Worm (Caenorhabditis elegans) whole organism, L4 larva: ENCODE measurements around the gene F58B3.4.

ENCODE experiments used
- D1046.2 ChIP-seq: fragments of 200-800 bp; sonication (Bioruptor generic); IDR thresholded peaks from 2 replicates; pipeline ENCODE4 v1.3.6; 2022; ENCODE audit warnings: missing genetic modification characterization, missing compliant biosample characterization
- F10B5.3 ChIP-seq: sonication (generic microtip); optimal IDR thresholded peaks from 2 replicates; lab custom pipeline; 2016; ENCODE audit warnings: mild to moderate bottlenecking, missing genetic modification characterization, missing compliant biosample characterization
- T20F7.1 ChIP-seq: fragments of 200-800 bp; sonication (Bioruptor generic); optimal IDR thresholded peaks from 2 replicates; lab custom pipeline; 2018; ENCODE audit warnings: mild to moderate bottlenecking, missing genetic modification characterization, missing compliant biosample characterization
- T26A8.4 ChIP-seq: fragments of 200-800 bp; sonication (Bioruptor generic); IDR thresholded peaks from 2 replicates; pipeline ENCODE4 v1.3.6; 2022; ENCODE audit warnings: missing genetic modification characterization, missing compliant biosample characterization
- Y105C5A.15 ChIP-seq: fragments of 200-800 bp; sonication (Bioruptor generic); IDR thresholded peaks from 2 replicates; pipeline ENCODE4 v1.3.6; 2022; ENCODE audit warnings: missing genetic modification characterization, missing compliant biosample characterization
- Y75B8A.6 ChIP-seq: fragments of 200-800 bp; sonication (Bioruptor generic); IDR thresholded peaks from 2 replicates; pipeline ENCODE4 v1.3.6; 2022; ENCODE audit warnings: missing genetic modification reagents, missing genetic modification characterization, missing compliant biosample characterization
- ZK337.2 ChIP-seq: fragments of 200-800 bp; sonication (Bioruptor generic); IDR thresholded peaks from 2 replicates; pipeline ENCODE4 v1.3.6; 2022; ENCODE audit warnings: missing genetic modification reagents, missing genetic modification characterization, missing compliant biosample characterization
- ZK546.5 ChIP-seq, 2 experiments: sonication (generic microtip); optimal IDR thresholded peaks; 2 replicates each; lab custom pipeline; 2017; ENCODE audit warnings: missing biosample characterization in 2 of 2, missing genetic modification characterization in 2 of 2
- aha-1 ChIP-seq: fragments of 150-350 bp; peaks from one replicate; lab custom pipeline; 2014; ENCODE audit warnings: missing biosample characterization, missing genetic modification characterization
- ceh-20 ChIP-seq: fragments of 200-800 bp; sonication (Bioruptor generic); IDR thresholded peaks from 2 replicates; pipeline ENCODE4 v1.3.6; 2022; ENCODE audit warnings: missing genetic modification reagents, missing genetic modification characterization, missing compliant biosample characterization
- ceh-44 ChIP-seq: fragments of 200-800 bp; sonication (Bioruptor generic); IDR thresholded peaks from 2 replicates; pipeline ENCODE4 v1.3.6; 2022; ENCODE audit warnings: missing genetic modification reagents, missing genetic modification characterization, missing compliant biosample characterization
- daf-16 ChIP-seq, 3 experiments: sonication (generic microtip); optimal IDR thresholded peaks; 2 replicates each; lab custom pipeline; 2016 to 2017; ENCODE audit warnings: missing genetic modification characterization in 3 of 3, missing genetic modification reagents in 3 of 3, mild to moderate bottlenecking in 2 of 3, missing compliant biosample characterization in 2 of 3, missing biosample characterization in 1 of 3, moderate library complexity in 1 of 3
- dmd-8 ChIP-seq: fragments of 200-800 bp; sonication (Bioruptor generic); IDR thresholded peaks from 2 replicates; pipeline ENCODE4 v1.3.6; 2022; ENCODE audit warnings: missing genetic modification characterization, missing compliant biosample characterization
- dmd-9 ChIP-seq: fragments of 200-800 bp; sonication (Bioruptor generic); IDR thresholded peaks from 2 replicates; pipeline ENCODE4 v1.3.6; 2022; ENCODE audit warnings: missing genetic modification reagents, missing genetic modification characterization, missing compliant biosample characterization
- dve-1 ChIP-seq: sonication (generic microtip); optimal IDR thresholded peaks from 2 replicates; lab custom pipeline; 2017; ENCODE audit warnings: antibody characterized with exemption, mild to moderate bottlenecking, missing genetic modification characterization, missing compliant biosample characterization; ENCODE audit not compliant: insufficient read depth
- egl-27 ChIP-seq: sonication (generic microtip); optimal IDR thresholded peaks from 3 replicates; lab custom pipeline; 2017; ENCODE audit warnings: missing biosample characterization, missing genetic modification reagents, missing genetic modification characterization
- gei-8 ChIP-seq: fragments of 200-800 bp; sonication (Bioruptor generic); optimal IDR thresholded peaks from 2 replicates; lab custom pipeline; 2018; ENCODE audit warnings: mild to moderate bottlenecking, missing genetic modification characterization, missing compliant biosample characterization
- hif-1 ChIP-seq, 2 experiments: sonication (generic microtip); optimal IDR thresholded peaks; 2 replicates each; lab custom pipeline; 2016 to 2017; ENCODE audit warnings: missing compliant biosample characterization in 2 of 2, missing genetic modification characterization in 2 of 2, missing genetic modification reagents in 2 of 2, missing genotype in 2 of 2, mild to moderate bottlenecking in 1 of 2
- hlh-11 ChIP-seq: fragments of 200-800 bp; sonication (Bioruptor generic); optimal IDR thresholded peaks from 2 replicates; lab custom pipeline; 2018; ENCODE audit warnings: mild to moderate bottlenecking, missing genetic modification characterization, missing compliant biosample characterization
- hlh-30 ChIP-seq: sonication (generic microtip); optimal IDR thresholded peaks from 2 replicates; lab custom pipeline; 2017; ENCODE audit warnings: antibody characterized with exemption, mild to moderate bottlenecking, missing genetic modification characterization, missing compliant biosample characterization; ENCODE audit not compliant: insufficient read depth
- jun-1 ChIP-seq: fragments of 150-350 bp; optimal IDR thresholded peaks from 2 replicates; lab custom pipeline; 2014; ENCODE audit warnings: missing biosample characterization, missing genetic modification reagents, missing genetic modification characterization
- lim-7 ChIP-seq: fragments of 200-800 bp; sonication (Bioruptor generic); IDR thresholded peaks from 2 replicates; pipeline ENCODE4 v1.3.6; 2022; ENCODE audit warnings: missing genetic modification characterization, missing compliant biosample characterization
- lin-1 ChIP-seq: fragments of 200-800 bp; sonication (Bioruptor generic); IDR thresholded peaks from 2 replicates; pipeline ENCODE4 v1.3.6; 2022; ENCODE audit warnings: missing genetic modification reagents, missing genetic modification characterization, missing compliant biosample characterization
- lin-38 ChIP-seq: fragments of 200-800 bp; sonication (Bioruptor generic); IDR thresholded peaks from 2 replicates; pipeline ENCODE4 v1.3.6; 2022; ENCODE audit warnings: missing genetic modification reagents, missing genetic modification characterization, missing compliant biosample characterization
- madf-9 ChIP-seq: fragments of 200-800 bp; sonication (Bioruptor generic); conservative IDR thresholded peaks from 2 replicates; pipeline ENCODE4 v1.3.6; 2022; ENCODE audit warnings: missing genetic modification reagents, missing genetic modification characterization, missing compliant biosample characterization
- mdt-29 ChIP-seq: fragments of 200-800 bp; sonication (Bioruptor generic); IDR thresholded peaks from 2 replicates; pipeline ENCODE4 v1.3.6; 2022; ENCODE audit warnings: missing genetic modification reagents, missing genetic modification characterization, missing compliant biosample characterization
- mep-1 ChIP-seq: fragments of 150-350 bp; sonication (generic microtip); optimal IDR thresholded peaks from 3 replicates; lab custom pipeline; 2014; ENCODE audit warnings: missing biosample characterization, missing genetic modification characterization
- mes-2 ChIP-seq: sonication (generic microtip); optimal IDR thresholded peaks from 2 replicates; lab custom pipeline; 2016; ENCODE audit warnings: missing genotype, mild to moderate bottlenecking, missing genetic modification characterization, missing compliant biosample characterization; ENCODE audit not compliant: poor library complexity, severe bottlenecking
- nhr-237 ChIP-seq: sonication (generic microtip); optimal IDR thresholded peaks from 2 replicates; lab custom pipeline; 2017; ENCODE audit warnings: missing biosample characterization, missing genetic modification characterization
- php-3 ChIP-seq: fragments of 200-800 bp; sonication (Bioruptor generic); IDR thresholded peaks from 2 replicates; pipeline ENCODE4 v1.3.6; 2022; ENCODE audit warnings: missing genetic modification reagents, missing genetic modification characterization, missing compliant biosample characterization
- saeg-2 ChIP-seq: fragments of 200-800 bp; sonication (Bioruptor generic); IDR thresholded peaks from 2 replicates; pipeline ENCODE4 v1.3.6; 2022; ENCODE audit warnings: missing genetic modification reagents, missing genetic modification characterization, missing compliant biosample characterization
- snpc-1.2 ChIP-seq: fragments of 200-800 bp; sonication (Bioruptor generic); IDR thresholded peaks from 2 replicates; pipeline ENCODE4 v1.3.6; 2022; ENCODE audit warnings: missing genetic modification reagents, missing genetic modification characterization, missing compliant biosample characterization
- unc-39 ChIP-seq: sonication (generic microtip); optimal IDR thresholded peaks from 2 replicates; lab custom pipeline; 2017; ENCODE audit warnings: missing biosample characterization, missing genetic modification characterization
- unc-62 ChIP-seq, 3 experiments: fragments of 150-350 bp in 1 of 3; sonication (generic microtip); optimal IDR thresholded peaks in 2 of 3; peaks in 1 of 3; 1 replicate in 1 of 3; 2 replicates in 2 of 3; lab custom pipeline; 2014 to 2017; ENCODE audit warnings: missing biosample characterization in 3 of 3, missing genetic modification characterization in 3 of 3, missing genetic modification reagents in 3 of 3, missing genotype in 1 of 3
- vab-7 ChIP-seq: fragments of 200-800 bp; sonication (Bioruptor generic); IDR thresholded peaks from 2 replicates; pipeline ENCODE4 v1.3.6; 2022; ENCODE audit warnings: missing genetic modification reagents, missing genetic modification characterization, missing compliant biosample characterization
- zag-1 ChIP-seq: fragments of 150-350 bp; optimal IDR thresholded peaks from 2 replicates; lab custom pipeline; 2014; ENCODE audit warnings: missing biosample characterization, missing genetic modification characterization

F58B3.4 gene

DNA sequence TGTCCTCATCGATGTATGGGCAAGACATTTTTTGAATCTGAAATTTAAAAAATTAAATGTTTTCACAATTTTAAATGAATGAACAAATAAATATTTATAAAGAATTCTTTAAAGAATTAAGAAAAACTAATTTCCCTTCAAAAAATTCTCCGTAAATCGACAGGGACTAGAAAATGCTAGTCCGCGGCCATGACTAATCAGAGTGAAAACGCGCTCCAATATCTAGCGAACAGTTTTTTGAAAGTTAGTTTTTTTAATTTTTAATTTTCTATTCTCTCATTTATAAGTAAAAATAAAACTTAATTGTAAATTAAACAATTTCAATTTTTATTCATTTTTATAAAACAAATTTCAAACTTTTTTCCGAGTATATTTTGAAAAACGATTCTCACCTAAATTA, 38.8 kb downstream of the F58B3.4 start (continued):
- TF ChIP-seq Y105C5A.15 (GFP tag; lab: Robert Waterston, UW) = no peak
- no peak for TF ChIP-seq unc-39
- peak; percentile 38 for TF ChIP-seq dve-1 (tag; lab: Kevin White, UChicago)
- no peak for TF ChIP-seq T20F7.1 (GFP tag; lab: Kevin White, UChicago)
- TF ChIP-seq ZK546.5 (tag; optimal IDR thresholded peaks at IDR 0.05; lab: Kevin White, UChicago) = no peak
- no peak for TF ChIP-seq T26A8.4 (GFP tag; lab: Robert Waterston, UW)
- 0 out of 2 replicates have a peak, but pooled peaks have one; percentile 41 for TF ChIP-seq snpc-1.2 (GFP tag; lab: Robert Waterston, UW)
- no peak for TF ChIP-seq mdt-29 (GFP tag; lab: Robert Waterston, UW)
- no peak for TF ChIP-seq dmd-9 (GFP tag; lab: Robert Waterston, UW)
- no peak for TF ChIP-seq daf-16 (GFP tag; optimal IDR thresholded peaks at IDR 0.05; lab: Kevin White, UChicago)
- TF ChIP-seq daf-16 (tag; optimal IDR thresholded peaks at IDR 0.05; lab: Kevin White, UChicago) = peak; percentile 19
- 0 out of 2 replicates have a peak, but pooled peaks have one; percentile 25 for TF ChIP-seq lin-1 (GFP tag; lab: Robert Waterston, UW)
- no peak for TF ChIP-seq nhr-237 (tag; lab: Kevin White, UChicago)
- no peak for TF ChIP-seq aha-1 (tag; lab: Kevin White, UChicago)
- no peak for TF ChIP-seq egl-27 (tag; lab: Kevin White, UChicago)
- TF ChIP-seq gei-8 = no peak
- peak; percentile 49 for TF ChIP-seq lin-38 (GFP tag; lab: Robert Waterston, UW)
- TF ChIP-seq ZK337.2 (GFP tag; lab: Robert Waterston, UW) = no peak
- no peak for TF ChIP-seq php-3 (GFP tag; lab: Robert Waterston, UW)
- TF ChIP-seq madf-9 (GFP tag; lab: Robert Waterston, UW) = 0 out of 2 replicates have a peak, but pooled peaks have one; percentile 18
- TF ChIP-seq dmd-8 (GFP tag; lab: Robert Waterston, UW) = no peak
- TF ChIP-seq, all 104 proteins: peak for 14

DNA sequence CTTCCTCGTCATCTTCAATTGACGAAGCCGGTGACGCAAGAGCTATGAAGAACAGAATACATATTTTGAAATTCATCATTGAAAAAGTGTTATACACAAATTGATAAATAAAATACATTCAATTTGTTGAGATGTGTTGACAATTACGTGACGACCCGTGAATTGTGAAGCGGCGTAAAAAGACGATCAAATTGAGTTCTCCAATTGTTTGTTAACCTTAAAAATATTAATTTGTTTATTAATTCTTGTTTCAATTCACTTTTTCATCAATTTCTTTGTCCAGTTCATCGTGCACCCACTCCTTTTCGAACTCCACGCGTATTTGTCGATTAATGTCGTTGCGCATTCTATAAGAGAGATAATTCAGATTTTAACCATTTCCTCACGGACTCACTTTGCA, 39.5 kb downstream of the F58B3.4 start, which contains the start of gene spe-36:
Gene spe-36, minus strand, starts transcription at position 101 of the 400 bp plus-strand sequence.
- no peak for TF ChIP-seq mep-1
- no peak for TF ChIP-seq ZK546.5 (tag; optimal IDR thresholded peaks at IDR 0.05; lab: Kevin White, UChicago)
- TF ChIP-seq zag-1 (tag; lab: Kevin White, UChicago) = no peak
- TF ChIP-seq ceh-44 (GFP tag; lab: Robert Waterston, UW) = no peak
- TF ChIP-seq D1046.2 (GFP tag; lab: Robert Waterston, UW) = no peak
- no peak for TF ChIP-seq jun-1 (tag; lab: Kevin White, UChicago)
- TF ChIP-seq F10B5.3 (tag; lab: Kevin White, UChicago) = no peak
- no peak for TF ChIP-seq lin-1 (GFP tag; lab: Robert Waterston, UW)
- no peak for TF ChIP-seq unc-62 (GFP tag; optimal IDR thresholded peaks at IDR 0.05 in 1 of 2; lab: Kevin White, UChicago)
- no peak for TF ChIP-seq unc-62 (tag; optimal IDR thresholded peaks at IDR 0.05; lab: Kevin White, UChicago)
- no peak for TF ChIP-seq saeg-2
- TF ChIP-seq daf-16 (GFP tag; optimal IDR thresholded peaks at IDR 0.05; lab: Kevin White, UChicago) = no peak
- TF ChIP-seq daf-16 (tag; optimal IDR thresholded peaks at IDR 0.05; lab: Kevin White, UChicago) = no peak
- TF ChIP-seq hif-1 (tag; optimal IDR thresholded peaks at IDR 0.05; lab: Kevin White, UChicago) = no peak
- TF ChIP-seq Y75B8A.6 (GFP tag; lab: Robert Waterston, UW) = no peak
- TF ChIP-seq lim-7 = no peak
- TF ChIP-seq, all 104 proteins: peak for 0

DNA sequence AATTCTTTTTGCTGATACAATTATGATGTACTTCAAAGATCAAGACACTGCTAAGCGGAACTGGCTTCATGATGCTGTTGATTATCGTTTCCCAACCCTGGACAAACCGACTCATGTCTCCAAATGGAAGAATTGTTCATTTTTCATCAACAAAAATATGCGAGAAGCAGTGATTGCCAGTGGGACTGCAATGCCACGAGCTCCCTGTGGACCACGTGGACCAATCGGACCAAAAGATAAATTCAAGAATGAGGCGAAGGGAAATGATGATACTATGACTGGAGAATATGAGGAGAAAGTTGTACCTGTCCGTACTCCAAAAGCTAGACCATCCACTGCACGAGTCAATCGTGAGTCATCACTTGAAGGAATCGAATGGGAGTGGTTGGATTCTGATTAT, 45.2 kb downstream of the F58B3.4 start:
- TF ChIP-seq aha-1 (tag; lab: Kevin White, UChicago) (peak; percentile 92), vab-7 (no peak)

- TF ChIP-seq dmd-8 (GFP tag; lab: Robert Waterston, UW) (no peak), ceh-20 (GFP tag; lab: Robert Waterston, UW) (no peak), hlh-11 (peak; percentile 17), daf-16 (GFP tag; optimal IDR thresholded peaks at IDR 0.05; lab: Kevin White, UChicago) (no peak), daf-16 (tag; optimal IDR thresholded peaks at IDR 0.05; lab: Kevin White, UChicago) (peak; percentile 25), T20F7.1 (GFP tag; lab: Kevin White, UChicago) (no peak), mep-1 (no peak), mes-2 (peak; percentile 20), dve-1 (tag; lab: Kevin White, UChicago) (peak; percentile 15), hlh-30 (tag; lab: Kevin White, UChicago) (peak; percentile 5)
These were observed 46.8 kb downstream of the F58B3.4 start for ce11 chrIV:11584853-11585252.
